Fruit fly (Drosophila melanogaster) whole organism, embryonic: ENCODE results near the gene drm.

Experiments used
- ATbp ChIP-seq: fragments of 200-800 bp; sonication (Bioruptor generic); optimal IDR thresholded peaks from 2 replicates; lab custom pipeline; 2017; ENCODE audit warnings: missing biosample characterization, mild to moderate bottlenecking, missing genetic modification characterization, missing genetic modification reagents
- Bgb ChIP-seq: fragments of 200-800 bp; sonication (Bioruptor generic); IDR thresholded peaks from 2 replicates; pipeline ENCODE4 v1.3.6; 2022; ENCODE audit warnings: missing biosample characterization, missing genetic modification characterization; ENCODE audit not compliant: partially characterized antibody
- C15 ChIP-seq: fragments of 200-800 bp; sonication (Bioruptor generic); IDR thresholded peaks from 3 replicates; pipeline ENCODE4 v1.3.6; 2022; ENCODE audit warnings: missing biosample characterization, missing genetic modification characterization
- CG10267 ChIP-seq: fragments of 200-800 bp; sonication (Bioruptor generic); optimal IDR thresholded peaks from 2 replicates; lab custom pipeline; 2018; ENCODE audit warnings: missing biosample characterization, mild to moderate bottlenecking, missing genetic modification characterization, moderate library complexity
- CG10431 ChIP-seq: fragments of 200-800 bp; sonication (Bioruptor generic); optimal IDR thresholded peaks from 3 replicates; lab custom pipeline; 2018; ENCODE audit warnings: missing biosample characterization, mild to moderate bottlenecking, missing genetic modification characterization
- CG12769 ChIP-seq: fragments of 200-800 bp; sonication (Bioruptor generic); optimal IDR thresholded peaks from 2 replicates; lab custom pipeline; 2019; ENCODE audit warnings: missing biosample characterization, mild to moderate bottlenecking, missing genetic modification characterization, moderate library complexity
- CG1529 ChIP-seq: fragments of 200-800 bp; sonication (Bioruptor generic); optimal IDR thresholded peaks from 3 replicates; lab custom pipeline; 2018; ENCODE audit warnings: missing biosample characterization, missing genetic modification characterization
- CG18619 ChIP-seq: fragments of 200-800 bp; sonication (Bioruptor generic); optimal IDR thresholded peaks from 3 replicates; lab custom pipeline; 2017; ENCODE audit warnings: missing biosample characterization, mild to moderate bottlenecking, missing genetic modification characterization
- CG31224 ChIP-seq: fragments of 200-800 bp; sonication (Bioruptor generic); IDR thresholded peaks from 2 replicates; pipeline ENCODE4 v1.3.6; 2022; ENCODE audit warnings: missing biosample characterization, missing genetic modification characterization
- CG31365 ChIP-seq: fragments of 200-800 bp; sonication (Bioruptor generic); optimal IDR thresholded peaks from 2 replicates; lab custom pipeline; 2018; ENCODE audit warnings: missing biosample characterization, mild to moderate bottlenecking, missing genetic modification characterization
- CG31441 ChIP-seq: fragments of 200-800 bp; sonication (Bioruptor generic); IDR thresholded peaks from 2 replicates; pipeline ENCODE4 v1.3.6; 2022; ENCODE audit warnings: missing biosample characterization, missing genetic modification characterization
- CG5245 ChIP-seq: fragments of 200-800 bp; sonication (Bioruptor generic); optimal IDR thresholded peaks from 3 replicates; lab custom pipeline; 2016; ENCODE audit warnings: missing biosample characterization, missing genetic modification characterization
- CG5953 ChIP-seq: fragments of 200-800 bp; sonication (Bioruptor generic); IDR thresholded peaks from 2 replicates; pipeline ENCODE4 v1.3.6; 2022; ENCODE audit warnings: missing biosample characterization, missing genetic modification characterization
- CG6683 ChIP-seq: fragments of 200-800 bp; sonication (Bioruptor generic); optimal IDR thresholded peaks from 2 replicates; lab custom pipeline; 2017; ENCODE audit warnings: missing biosample characterization, mild to moderate bottlenecking, missing genetic modification characterization, missing genetic modification reagents
- CG9215 ChIP-seq: fragments of 200-800 bp; sonication (Bioruptor generic); IDR thresholded peaks from 2 replicates; pipeline ENCODE4 v1.3.6; 2022; ENCODE audit warnings: missing biosample characterization, missing genetic modification characterization
- CG9797 ChIP-seq: fragments of 200-800 bp; sonication (Bioruptor generic); optimal IDR thresholded peaks from 3 replicates; lab custom pipeline; 2018; ENCODE audit warnings: missing biosample characterization, mild to moderate bottlenecking, missing genetic modification characterization
- E2f1 ChIP-seq: fragments of 200-800 bp; sonication (Bioruptor generic); IDR thresholded peaks from 2 replicates; pipeline ENCODE4 v1.3.6; 2022; ENCODE audit warnings: missing biosample characterization, missing genetic modification characterization
- Eip74EF ChIP-seq, 2 experiments: fragments of 200-800 bp in 1 of 2; fragments of >200 bp in 1 of 2; sonication (Bioruptor generic) in 1 of 2; optimal IDR thresholded peaks; 2 replicates each; lab custom pipeline; 2017 to 2019; ENCODE audit warnings: missing biosample characterization in 2 of 2, missing genetic modification characterization in 2 of 2, mild to moderate bottlenecking in 1 of 2, moderate library complexity in 1 of 2
- H15 ChIP-seq: fragments of 200-800 bp; sonication (Bioruptor generic); IDR thresholded peaks from 3 replicates; pipeline ENCODE4 v1.3.6; 2022; ENCODE audit warnings: missing biosample characterization, missing genetic modification characterization
- Hey ChIP-seq: fragments of 200-800 bp; sonication (Bioruptor generic); optimal IDR thresholded peaks from 3 replicates; lab custom pipeline; 2018; ENCODE audit warnings: missing biosample characterization, mild to moderate bottlenecking, missing genetic modification characterization
- Lhr ChIP-seq: fragments of 200-800 bp; sonication (Bioruptor generic); optimal IDR thresholded peaks from 3 replicates; lab custom pipeline; 2017; ENCODE audit warnings: mild to moderate bottlenecking, missing biosample characterization, missing genetic modification reagents, missing genetic modification characterization
- MBD-R2 ChIP-seq: fragments of 200-800 bp; sonication (Bioruptor generic); IDR thresholded peaks from 2 replicates; pipeline ENCODE4 v1.3.6; 2022; ENCODE audit warnings: missing biosample characterization, missing genetic modification characterization
- Med ChIP-seq: fragments of 200-800 bp; sonication (Bioruptor generic); peaks from one replicate; lab custom pipeline; 2016; ENCODE audit warnings: missing biosample characterization, missing genetic modification characterization, mild to moderate bottlenecking, inconsistent platforms, moderate library complexity
- Rfx ChIP-seq: fragments of 200-800 bp; sonication (Bioruptor generic); IDR thresholded peaks from 2 replicates; pipeline ENCODE4 v1.3.6; 2022; ENCODE audit warnings: missing biosample characterization, missing genetic modification characterization
- al ChIP-seq: fragments of 200-800 bp; sonication (Bioruptor generic); IDR thresholded peaks from 2 replicates; pipeline ENCODE4 v1.3.6; 2022; ENCODE audit warnings: missing biosample characterization, missing genetic modification characterization
- bsh ChIP-seq, 2 experiments: fragments of 200-800 bp; sonication (Bioruptor generic); optimal IDR thresholded peaks; 2 replicates each; lab custom pipeline; 2017 to 2018; ENCODE audit warnings: mild to moderate bottlenecking in 2 of 2, missing biosample characterization in 2 of 2, missing genetic modification characterization in 2 of 2, moderate library complexity in 1 of 2
- dati ChIP-seq: fragments of 200-800 bp; sonication (Bioruptor generic); IDR thresholded peaks from 2 replicates; pipeline ENCODE4 v1.3.6; 2022; ENCODE audit warnings: missing biosample characterization, missing genetic modification characterization
- dimm ChIP-seq: fragments of 200-800 bp; sonication (Bioruptor generic); IDR thresholded peaks from 2 replicates; pipeline ENCODE4 v1.3.6; 2022; ENCODE audit warnings: missing biosample characterization, missing genetic modification characterization
- disco-r ChIP-seq: fragments of 200-800 bp; sonication (Bioruptor generic); optimal IDR thresholded peaks from 2 replicates; lab custom pipeline; 2016; ENCODE audit warnings: missing biosample characterization, missing genetic modification characterization
- dmrt11E ChIP-seq: fragments of 200-800 bp; sonication (Bioruptor generic); optimal IDR thresholded peaks from 3 replicates; lab custom pipeline; 2018; ENCODE audit warnings: missing biosample characterization, mild to moderate bottlenecking, missing genetic modification characterization, moderate library complexity
- en ChIP-seq: fragments of 200-800 bp; sonication (Bioruptor generic); optimal IDR thresholded peaks from 2 replicates; lab custom pipeline; 2016; ENCODE audit warnings: missing biosample characterization, missing genetic modification characterization
- eyg ChIP-seq: fragments of 200-800 bp; sonication (Bioruptor generic); optimal IDR thresholded peaks from 3 replicates; lab custom pipeline; 2016; ENCODE audit warnings: missing biosample characterization, missing genetic modification characterization
- fd102C ChIP-seq: fragments of 200-800 bp; sonication (Bioruptor generic); optimal IDR thresholded peaks from 2 replicates; lab custom pipeline; 2018; ENCODE audit warnings: missing biosample characterization, mild to moderate bottlenecking, missing genetic modification characterization, moderate library complexity
- fd64A ChIP-seq: fragments of 200-800 bp; sonication (Bioruptor generic); optimal IDR thresholded peaks from 3 replicates; lab custom pipeline; 2018; ENCODE audit warnings: missing biosample characterization, mild to moderate bottlenecking, missing genetic modification characterization
- gcm ChIP-seq: fragments of 200-800 bp; sonication (Bioruptor generic); optimal IDR thresholded peaks from 2 replicates; lab custom pipeline; 2019; ENCODE audit warnings: missing biosample characterization, mild to moderate bottlenecking, missing genetic modification characterization, moderate library complexity
- her ChIP-seq: fragments of 200-800 bp; sonication (Bioruptor generic); optimal IDR thresholded peaks from 2 replicates; lab custom pipeline; 2016; ENCODE audit warnings: missing biosample characterization, missing genetic modification characterization
- inv ChIP-seq: fragments of 200-800 bp; sonication (Bioruptor generic); IDR thresholded peaks from 2 replicates; pipeline ENCODE4 v1.3.6; 2022; ENCODE audit warnings: missing biosample characterization, missing genetic modification characterization; ENCODE audit not compliant: partially characterized antibody
- jing ChIP-seq: fragments of 200-800 bp; sonication (Bioruptor generic); optimal IDR thresholded peaks from 2 replicates; lab custom pipeline; 2018; ENCODE audit warnings: missing biosample characterization, mild to moderate bottlenecking, missing genetic modification characterization
- jumu ChIP-seq: fragments of 200-800 bp; sonication (Bioruptor generic); optimal IDR thresholded peaks from 3 replicates; lab custom pipeline; 2016; ENCODE audit warnings: missing biosample characterization, missing genetic modification characterization
- kah ChIP-seq: fragments of 200-800 bp; sonication (Bioruptor generic); optimal IDR thresholded peaks from 2 replicates; lab custom pipeline; 2018; ENCODE audit warnings: missing biosample characterization, mild to moderate bottlenecking, missing genetic modification characterization
- maf-S ChIP-seq: fragments of 200-800 bp; sonication (Bioruptor generic); optimal IDR thresholded peaks from 2 replicates; lab custom pipeline; 2016; ENCODE audit warnings: missing biosample characterization, missing genetic modification characterization
- prd ChIP-seq, 3 experiments: fragments of >200 bp in 2 of 3; fragments of 200-800 bp in 1 of 3; sonication (Bioruptor generic) in 1 of 3; optimal IDR thresholded peaks in 2 of 3; IDR thresholded peaks in 1 of 3; 2 replicates in 2 of 3; 3 replicates in 1 of 3; pipeline versions ENCODE4 v1.3.6 to Lab custom; 2017 to 2022; ENCODE audit warnings: missing biosample characterization in 1 of 3, missing genetic modification characterization in 1 of 3
- schlank ChIP-seq: fragments of 200-800 bp; sonication (Bioruptor generic); optimal IDR thresholded peaks from 2 replicates; lab custom pipeline; 2018; ENCODE audit warnings: missing biosample characterization, mild to moderate bottlenecking, missing genetic modification characterization
- sens ChIP-seq: fragments of 200-800 bp; sonication (Bioruptor generic); peaks from one replicate; lab custom pipeline; 2016; ENCODE audit warnings: missing biosample characterization, missing genetic modification characterization
- so ChIP-seq: fragments of 200-800 bp; sonication (Bioruptor generic); IDR thresholded peaks from 3 replicates; pipeline ENCODE4 v1.3.6; 2022; ENCODE audit warnings: missing biosample characterization, missing genetic modification characterization
- tin ChIP-seq: fragments of 200-800 bp; sonication (Bioruptor generic); optimal IDR thresholded peaks from 3 replicates; lab custom pipeline; 2016; ENCODE audit warnings: missing biosample characterization, missing genetic modification characterization
- trem ChIP-seq: fragments of 200-800 bp; optimal IDR thresholded peaks from 3 replicates; lab custom pipeline; 2019; ENCODE audit warnings: missing biosample characterization, mild to moderate bottlenecking, missing genetic modification characterization, moderate library complexity
- ttk ChIP-seq: fragments of 200-800 bp; sonication (Bioruptor generic); IDR thresholded peaks from 2 replicates; pipeline ENCODE4 v2.1.2; 2022; ENCODE audit warnings: missing biosample characterization, missing genetic modification characterization
- unc-4 ChIP-seq: fragments of 200-800 bp; sonication (Bioruptor generic); IDR thresholded peaks from 2 replicates; pipeline ENCODE4 v1.3.6; 2022; ENCODE audit warnings: missing biosample characterization, missing genetic modification characterization; ENCODE audit not compliant: partially characterized antibody
- vvl ChIP-seq: fragments of 200-800 bp; sonication (Bioruptor generic); IDR thresholded peaks from 2 replicates; pipeline ENCODE4 v1.3.6; 2022; ENCODE audit warnings: missing biosample characterization, missing genetic modification characterization

Gene drm

dm6 chr2L:3534227-3534842, 4.7 kb upstream of the drm start (continued):
- TF ChIP-seq so (GFP tag; lab: Robert Waterston, UW) (no peak; the same call in 2 of the 3 replicates), CG10267 (tag; lab: Kevin White, UChicago) (peak; percentile 42), dimm (no peak), CG6683 (no peak), CG5245 (GFP tag; lab: Kevin White, UChicago) (peak; percentile 29), CG12769 (tag; lab: Kevin White, UChicago) (no peak), disco-r (GFP tag; lab: Kevin White, UChicago) (no peak), ATbp (GFP tag; lab: Kevin White, UChicago) (peak; percentile 48), trem (tag; lab: Kevin White, UChicago) (peak; percentile 13), CG10431 (GFP tag; lab: Kevin White, UChicago) (no peak), ttk (GFP tag; lab: Robert Waterston, UW) (peak; percentile 58), jumu (peak; percentile 23), CG1529 (GFP tag; lab: Kevin White, UChicago) (peak; percentile 41), Rfx (peak; percentile 62), maf-S (GFP tag; lab: Kevin White, UChicago) (no peak), dmrt11E (tag; lab: Kevin White, UChicago) (peak; percentile 23), CG18619 (GFP tag; lab: Kevin White, UChicago) (no peak), unc-4 (GFP tag; lab: Robert Waterston, UW) (no peak), CG9215 (GFP tag; lab: Robert Waterston, UW) (peak; percentile 42; the same call in 1 of the 2 replicates), jing (GFP tag; lab: Kevin White, UChicago) (no peak), en (GFP tag; lab: Kevin White, UChicago) (peak; percentile 4), Med (GFP tag; lab: Kevin White, UChicago) (peak; percentile 89), inv (GFP tag; lab: Robert Waterston, UW) (no peak), eyg (peak; percentile 23), dati (GFP tag; lab: Robert Waterston, UW) (no peak), CG31224 (GFP tag; lab: Robert Waterston, UW) (no peak), fd64A (GFP tag; lab: Kevin White, UChicago) (no peak), MBD-R2 (GFP tag; lab: Robert Waterston, UW) (no peak), her (GFP tag; lab: Kevin White, UChicago) (peak; percentile 35), Bgb (GFP tag; lab: Robert Waterston, UW) (no peak), Hey (tag; lab: Kevin White, UChicago) (no peak), prd (optimal IDR thresholded peaks at IDR 0.05; lab: Kevin White, UChicago) (no peak), prd (GFP tag; IDR thresholded peaks at IDR 0.05; lab: Robert Waterston, UW) (peak; percentile 77), E2f1 (GFP tag; lab: Robert Waterston, UW) (peak; percentile 55), al (GFP tag; lab: Robert Waterston, UW) (no peak), gcm (GFP tag; lab: Kevin White, UChicago) (peak; percentile 30), Eip74EF (GFP tag; optimal IDR thresholded peaks at IDR 0.05; lab: Kevin White, UChicago) (no peak), sens (GFP tag; lab: Kevin White, UChicago) (peak; percentile 91), fd102C (GFP tag; lab: Kevin White, UChicago) (no peak), H15 (GFP tag; lab: Robert Waterston, UW) (peak; percentile 49; the same call in 2 of the 3 replicates), CG9797 (GFP tag; lab: Kevin White, UChicago) (no peak), CG31365 (tag; lab: Kevin White, UChicago) (no peak), Lhr (GFP tag; lab: Kevin White, UChicago) (no peak), tin (GFP tag; lab: Kevin White, UChicago) (peak; percentile 56), schlank (tag; lab: Kevin White, UChicago) (no peak), vvl (GFP tag; lab: Robert Waterston, UW) (peak; percentile 79), C15 (no peak), CG31441 (GFP tag; lab: Robert Waterston, UW) (peak; percentile 59), CG5953 (GFP tag; lab: Robert Waterston, UW) (no peak), bsh (GFP tag; optimal IDR thresholded peaks at IDR 0.05; lab: Kevin White, UChicago) (peak; percentile 72 to 74), kah (GFP tag; lab: Kevin White, UChicago) (peak; percentile 29)
